Fruit fly (Drosophila melanogaster) whole organism, embryonic: ENCODE measurements around the gene CG12171.
A peak's percentile ranks its signal among the peaks of the same experiment; 100 is the strongest.

ENCODE experiments used
- Aef1 ChIP-seq: fragments of 200-800 bp; sonication (Bioruptor generic); IDR thresholded peaks from 3 replicates; pipeline ENCODE4 v1.3.6; 2022; ENCODE audit warnings: missing biosample characterization, missing genetic modification characterization
- Bdp1 ChIP-seq: fragments of 200-800 bp; sonication (Bioruptor generic); optimal IDR thresholded peaks from 3 replicates; lab custom pipeline; 2016; ENCODE audit warnings: missing biosample characterization, missing genetic modification characterization
- BtbVII ChIP-seq: fragments of 200-800 bp; sonication (Bioruptor generic); optimal IDR thresholded peaks from 3 replicates; lab custom pipeline; 2017; ENCODE audit warnings: missing biosample characterization, mild to moderate bottlenecking, missing genetic modification characterization
- Bteb2 ChIP-seq: fragments of 200-800 bp; sonication (Bioruptor generic); optimal IDR thresholded peaks from 2 replicates; lab custom pipeline; 2016; ENCODE audit warnings: missing biosample characterization, missing genetic modification characterization
- CG10366 ChIP-seq: fragments of 200-800 bp; sonication (Bioruptor generic); IDR thresholded peaks from 2 replicates; pipeline ENCODE4 v1.3.6; 2022; ENCODE audit warnings: missing biosample characterization, missing genetic modification characterization
- CG11247 ChIP-seq: fragments of 200-800 bp; sonication (Bioruptor generic); IDR thresholded peaks from 2 replicates; pipeline ENCODE4 v1.3.6; 2022; ENCODE audit warnings: missing biosample characterization, missing genetic modification characterization
- CG12391 ChIP-seq: fragments of 200-800 bp; sonication (Bioruptor generic); optimal IDR thresholded peaks from 3 replicates; lab custom pipeline; 2018; ENCODE audit warnings: missing biosample characterization, mild to moderate bottlenecking, missing genetic modification characterization, moderate library complexity
- CG13424 ChIP-seq: fragments of 200-800 bp; sonication (Bioruptor generic); optimal IDR thresholded peaks from 2 replicates; lab custom pipeline; 2019; ENCODE audit warnings: missing biosample characterization, mild to moderate bottlenecking, missing genetic modification characterization, moderate library complexity
- CG1529 ChIP-seq: fragments of 200-800 bp; sonication (Bioruptor generic); optimal IDR thresholded peaks from 3 replicates; lab custom pipeline; 2018; ENCODE audit warnings: missing biosample characterization, missing genetic modification characterization
- CG16815 ChIP-seq: fragments of 200-800 bp; sonication (Bioruptor generic); optimal IDR thresholded peaks from 3 replicates; lab custom pipeline; 2017; ENCODE audit warnings: missing biosample characterization, mild to moderate bottlenecking, missing genetic modification characterization
- CG17359 ChIP-seq: fragments of 200-800 bp; sonication (Bioruptor generic); optimal IDR thresholded peaks from 3 replicates; lab custom pipeline; 2018; ENCODE audit warnings: missing biosample characterization, mild to moderate bottlenecking, missing genetic modification characterization, moderate library complexity
- CG18262 ChIP-seq: fragments of 200-800 bp; optimal IDR thresholded peaks from 3 replicates; lab custom pipeline; 2019; ENCODE audit warnings: missing biosample characterization, mild to moderate bottlenecking, missing genetic modification characterization, moderate library complexity
- CG18476 ChIP-seq: fragments of 200-800 bp; sonication (Bioruptor generic); optimal IDR thresholded peaks from 2 replicates; lab custom pipeline; 2016; ENCODE audit warnings: missing biosample characterization, mild to moderate bottlenecking, missing genetic modification characterization
- CG2199 ChIP-seq: fragments of 200-800 bp; sonication (Bioruptor generic); IDR thresholded peaks from 3 replicates; pipeline ENCODE4 v1.3.6; 2022; ENCODE audit warnings: missing biosample characterization, missing genetic modification characterization
- CG2712 ChIP-seq: fragments of 200-800 bp; optimal IDR thresholded peaks from 3 replicates; lab custom pipeline; 2019; ENCODE audit warnings: missing biosample characterization, mild to moderate bottlenecking, missing genetic modification characterization, moderate library complexity
- CG43689 ChIP-seq: fragments of 200-800 bp; sonication (Bioruptor generic); IDR thresholded peaks from 2 replicates; pipeline ENCODE4 v1.3.6; 2022; ENCODE audit warnings: missing biosample characterization, missing genetic modification characterization
- CG6254 ChIP-seq: fragments of 200-800 bp; sonication (Bioruptor generic); optimal IDR thresholded peaks from 3 replicates; lab custom pipeline; 2017; ENCODE audit warnings: mild to moderate bottlenecking, missing biosample characterization, missing genetic modification reagents, missing genetic modification characterization
- CG6689 ChIP-seq: fragments of 200-800 bp; sonication (Bioruptor generic); IDR thresholded peaks from 2 replicates; pipeline ENCODE4 v1.3.6; 2022; ENCODE audit warnings: missing biosample characterization, missing genetic modification characterization
- CG7357 ChIP-seq: fragments of 200-800 bp; sonication (Bioruptor generic); IDR thresholded peaks from 3 replicates; pipeline ENCODE4 v1.3.6; 2022; ENCODE audit warnings: missing biosample characterization, missing genetic modification characterization
- CG7928 ChIP-seq: fragments of 200-800 bp; sonication (Bioruptor generic); optimal IDR thresholded peaks from 2 replicates; lab custom pipeline; 2017; ENCODE audit warnings: missing biosample characterization, mild to moderate bottlenecking, missing genetic modification characterization
- CG9609 ChIP-seq: fragments of 200-800 bp; sonication (Bioruptor generic); optimal IDR thresholded peaks from 3 replicates; lab custom pipeline; 2016; ENCODE audit warnings: missing biosample characterization, missing genetic modification characterization
- CTCF ChIP-seq: fragments of 200-800 bp; sonication (Bioruptor generic); optimal IDR thresholded peaks from 2 replicates; lab custom pipeline; 2017; ENCODE audit warnings: missing biosample characterization, mild to moderate bottlenecking, missing genetic modification characterization, moderate library complexity
- D19A ChIP-seq: fragments of 200-800 bp; optimal IDR thresholded peaks from 3 replicates; lab custom pipeline; 2019; ENCODE audit warnings: missing biosample characterization, mild to moderate bottlenecking, missing genetic modification characterization, moderate library complexity
- Dref ChIP-seq: fragments of 200-800 bp; sonication (Bioruptor generic); IDR thresholded peaks from 2 replicates; pipeline ENCODE4 v1.3.6; 2022; ENCODE audit warnings: missing biosample characterization, missing genetic modification characterization
- ERR ChIP-seq: fragments of 200-800 bp; sonication (Bioruptor generic); optimal IDR thresholded peaks from 2 replicates; lab custom pipeline; 2016; ENCODE audit warnings: missing biosample characterization, missing genetic modification characterization
- H2.0 ChIP-seq: fragments of 200-800 bp; sonication (Bioruptor generic); IDR thresholded peaks from 2 replicates; pipeline ENCODE4 v1.3.6; 2022; ENCODE audit warnings: missing biosample characterization, missing genetic modification characterization
- Hand ChIP-seq: fragments of 200-800 bp; sonication (Bioruptor generic); optimal IDR thresholded peaks from 2 replicates; lab custom pipeline; 2017; ENCODE audit warnings: mild to moderate bottlenecking, missing biosample characterization, missing genetic modification reagents, missing genetic modification characterization
- Hmr ChIP-seq: fragments of 200-800 bp; sonication (Bioruptor generic); optimal IDR thresholded peaks from 3 replicates; lab custom pipeline; 2017; ENCODE audit warnings: mild to moderate bottlenecking, missing biosample characterization, missing genetic modification reagents, missing genetic modification characterization
- Lim3 ChIP-seq: fragments of 200-800 bp; sonication (Bioruptor generic); IDR thresholded peaks from 2 replicates; pipeline ENCODE4 v1.3.6; 2022; ENCODE audit warnings: missing biosample characterization, missing genetic modification characterization
- MBD-R2 ChIP-seq: fragments of 200-800 bp; sonication (Bioruptor generic); IDR thresholded peaks from 2 replicates; pipeline ENCODE4 v1.3.6; 2022; ENCODE audit warnings: missing biosample characterization, missing genetic modification characterization
- MESR4 ChIP-seq: fragments of 200-800 bp; sonication (Bioruptor generic); optimal IDR thresholded peaks from 2 replicates; lab custom pipeline; 2018; ENCODE audit warnings: missing biosample characterization, mild to moderate bottlenecking, missing genetic modification characterization, moderate library complexity
- Trl ChIP-seq, 3 experiments: fragments of >200 bp in 2 of 3; fragments of 200-800 bp in 1 of 3; sonication (Bioruptor generic) in 1 of 3; optimal IDR thresholded peaks; 2 replicates in 1 of 3; 3 replicates in 2 of 3; lab custom pipeline; 2016 to 2017; ENCODE audit warnings: missing biosample characterization in 1 of 3, missing genetic modification characterization in 1 of 3
- Usf ChIP-seq: fragments of 200-800 bp; sonication (Bioruptor generic); optimal IDR thresholded peaks from 2 replicates; lab custom pipeline; 2017; ENCODE audit warnings: missing genotype, missing biosample characterization, missing genetic modification characterization
- ash1 ChIP-seq: fragments of 200-800 bp; sonication (Bioruptor generic); optimal IDR thresholded peaks from 2 replicates; lab custom pipeline; 2018; ENCODE audit warnings: missing biosample characterization, mild to moderate bottlenecking, missing genetic modification characterization
- da ChIP-seq: fragments of 200-800 bp; sonication (Bioruptor generic); optimal IDR thresholded peaks from 2 replicates; lab custom pipeline; 2016; ENCODE audit warnings: missing biosample characterization, missing genetic modification characterization
- dm ChIP-seq: fragments of 200-800 bp; sonication (Bioruptor generic); optimal IDR thresholded peaks from 3 replicates; lab custom pipeline; 2016; ENCODE audit warnings: missing biosample characterization, missing genetic modification characterization
- eve ChIP-seq, 2 experiments: fragments of >200 bp; optimal IDR thresholded peaks; 2 replicates each; lab custom pipeline; 2017; ENCODE audit warnings: missing biosample characterization in 2 of 2, missing genetic modification characterization in 2 of 2
- gem ChIP-seq: fragments of 200-800 bp; sonication (Bioruptor generic); optimal IDR thresholded peaks from 2 replicates; lab custom pipeline; 2019; ENCODE audit warnings: missing biosample characterization, mild to moderate bottlenecking, missing genetic modification characterization, moderate library complexity
- gt ChIP-seq: fragments of 200-800 bp; sonication (Bioruptor generic); IDR thresholded peaks from 2 replicates; pipeline ENCODE4 v1.3.6; 2022; ENCODE audit warnings: missing biosample characterization, missing genetic modification characterization
- h ChIP-seq: fragments of >200 bp; optimal IDR thresholded peaks from 2 replicates; lab custom pipeline; 2017
- ham ChIP-seq: fragments of 200-800 bp; sonication (Bioruptor generic); IDR thresholded peaks from 2 replicates; pipeline ENCODE4 v1.3.6; 2022; ENCODE audit warnings: missing biosample characterization, missing genetic modification characterization
- hth ChIP-seq: fragments of >200 bp; optimal IDR thresholded peaks from 2 replicates; lab custom pipeline; 2017; ENCODE audit warnings: inconsistent platforms
- inv ChIP-seq: fragments of 200-800 bp; sonication (Bioruptor generic); IDR thresholded peaks from 2 replicates; pipeline ENCODE4 v1.3.6; 2022; ENCODE audit warnings: missing biosample characterization, missing genetic modification characterization; ENCODE audit not compliant: partially characterized antibody
- jumu ChIP-seq: fragments of 200-800 bp; sonication (Bioruptor generic); optimal IDR thresholded peaks from 3 replicates; lab custom pipeline; 2016; ENCODE audit warnings: missing biosample characterization, missing genetic modification characterization
- nau ChIP-seq: fragments of 200-800 bp; sonication (Bioruptor generic); optimal IDR thresholded peaks from 3 replicates; lab custom pipeline; 2017; ENCODE audit warnings: missing biosample characterization, mild to moderate bottlenecking, missing genetic modification characterization, missing genetic modification reagents
- oc ChIP-seq: fragments of 200-800 bp; sonication (Bioruptor generic); optimal IDR thresholded peaks from 2 replicates; lab custom pipeline; 2018; ENCODE audit warnings: missing biosample characterization, mild to moderate bottlenecking, missing genetic modification characterization, moderate library complexity
- odd ChIP-seq: fragments of 200-800 bp; sonication (Bioruptor generic); optimal IDR thresholded peaks from 2 replicates; lab custom pipeline; 2017; ENCODE audit warnings: missing biosample characterization, mild to moderate bottlenecking, missing genetic modification characterization
- pnt ChIP-seq: fragments of 200-800 bp; sonication (Bioruptor generic); optimal IDR thresholded peaks from 3 replicates; lab custom pipeline; 2016; ENCODE audit warnings: missing biosample characterization, missing genetic modification characterization
- so ChIP-seq: fragments of 200-800 bp; sonication (Bioruptor generic); IDR thresholded peaks from 3 replicates; pipeline ENCODE4 v1.3.6; 2022; ENCODE audit warnings: missing biosample characterization, missing genetic modification characterization
- tap ChIP-seq: fragments of 200-800 bp; optimal IDR thresholded peaks from 3 replicates; lab custom pipeline; 2019; ENCODE audit warnings: missing biosample characterization, mild to moderate bottlenecking, missing genetic modification characterization, moderate library complexity
- wdn ChIP-seq: fragments of 200-800 bp; sonication (Bioruptor generic); IDR thresholded peaks from 2 replicates; pipeline ENCODE4 v1.3.6; 2022; ENCODE audit warnings: missing biosample characterization, missing genetic modification characterization

Gene CG12171

DNA sequence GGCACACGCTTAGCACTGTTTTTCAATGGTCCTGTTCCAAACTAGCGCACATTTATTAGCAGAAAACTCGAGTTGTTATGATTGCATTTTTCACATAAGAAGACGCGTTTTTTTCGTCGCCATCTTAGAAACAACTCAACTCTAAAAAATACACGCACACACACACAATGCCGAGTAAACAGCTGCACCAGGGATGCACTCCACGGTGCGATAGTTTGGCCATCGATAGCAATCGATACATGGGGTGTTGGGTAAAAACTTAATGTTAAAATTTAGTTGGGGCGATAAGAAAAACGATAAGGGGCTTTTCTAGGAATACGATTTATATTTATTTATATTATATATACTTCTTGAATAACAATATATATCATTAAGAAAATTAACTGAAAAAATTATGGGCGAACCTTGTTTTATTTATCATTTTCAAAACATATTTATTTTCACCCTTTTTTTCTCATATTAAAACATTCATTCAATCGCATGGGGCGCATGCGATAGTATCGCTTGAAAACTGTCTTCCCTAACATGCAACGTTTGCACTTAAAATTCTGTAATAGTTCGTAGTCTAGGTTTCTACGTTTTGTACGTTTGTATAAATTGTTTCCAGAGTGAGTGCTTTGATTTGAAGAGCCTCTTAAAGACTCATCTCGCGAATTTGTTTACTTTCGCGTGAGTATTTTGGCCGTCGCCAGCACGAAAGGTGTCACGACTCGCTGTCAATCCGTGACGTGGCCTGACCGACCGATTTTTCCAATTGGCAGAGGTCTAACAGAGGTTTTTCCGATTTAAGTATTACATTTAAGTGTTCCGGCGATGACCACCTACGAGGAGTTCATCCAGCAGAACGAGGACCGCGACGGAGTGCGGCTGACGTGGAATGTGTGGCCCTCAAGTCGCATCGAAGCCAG, 15.4 kb downstream of the CG12171 start, which contains the start of the genes MTA1-like and Sec23 (continued):
- TF ChIP-seq Trl (optimal IDR thresholded peaks at IDR 0.05; lab: Kevin White, UChicago) = no peak
- peak; percentile 14 for TF ChIP-seq Trl (GFP tag; optimal IDR thresholded peaks at IDR 0.05; lab: Kevin White, UChicago)
- TF ChIP-seq MESR4 (GFP tag; lab: Kevin White, UChicago) = peak; percentile 86
- TF ChIP-seq jumu (GFP tag; lab: Kevin White, UChicago) = no peak
- TF ChIP-seq CG10366 (GFP tag; lab: Robert Waterston, UW) = no peak; the same call in 1 of the 2 replicates
- no peak for TF ChIP-seq Lim3
- TF ChIP-seq inv = peak; percentile 96
- TF ChIP-seq Hmr (GFP tag; lab: Kevin White, UChicago) = peak; percentile 61
- TF ChIP-seq da (GFP tag; lab: Kevin White, UChicago) = no peak
- no peak for TF ChIP-seq BtbVII (GFP tag; lab: Kevin White, UChicago)
- no peak for TF ChIP-seq Hand
- TF ChIP-seq CG6689 (GFP tag; lab: Robert Waterston, UW) = peak; percentile 77
- TF ChIP-seq gt (GFP tag; lab: Robert Waterston, UW) = no peak
- TF ChIP-seq CTCF (GFP tag; lab: Kevin White, UChicago) = peak; percentile 35
- TF ChIP-seq CG43689 (GFP tag; lab: Robert Waterston, UW) = no peak
- no peak for TF ChIP-seq pnt
- peak; percentile 16 for TF ChIP-seq CG17359 (tag; lab: Kevin White, UChicago)
- peak; percentile 68 for TF ChIP-seq CG13424 (tag; lab: Kevin White, UChicago)
- no peak for TF ChIP-seq Bdp1 (GFP tag; lab: Kevin White, UChicago)
- no peak for TF ChIP-seq nau (GFP tag; lab: Kevin White, UChicago)
- no peak for TF ChIP-seq H2.0 (GFP tag; lab: Robert Waterston, UW)
- no peak for TF ChIP-seq ERR
- TF ChIP-seq CG9609 = peak; percentile 22
- TF ChIP-seq dm (GFP tag; lab: Kevin White, UChicago) = peak; percentile 36
- no peak for TF ChIP-seq ash1 (GFP tag; lab: Kevin White, UChicago)
- TF ChIP-seq D19A = peak; percentile 36
- no peak for TF ChIP-seq eve (GFP tag; optimal IDR thresholded peaks at IDR 0.05; lab: Kevin White, UChicago)
- TF ChIP-seq h (lab: Kevin White, UChicago) = no peak
- TF ChIP-seq gem (tag; lab: Kevin White, UChicago) = peak; percentile 76
- TF ChIP-seq Usf = peak; percentile 6
- no peak for TF ChIP-seq CG7357 (GFP tag; lab: Robert Waterston, UW)
- no peak for TF ChIP-seq so (GFP tag; lab: Robert Waterston, UW)
- peak; percentile 69 for TF ChIP-seq CG2712 (tag; lab: Kevin White, UChicago)
- peak; percentile 78 for TF ChIP-seq CG12391
- peak; percentile 91 for TF ChIP-seq CG7928 (GFP tag; lab: Kevin White, UChicago)
- no peak for TF ChIP-seq CG11247
- TF ChIP-seq tap (tag; lab: Kevin White, UChicago) = peak; percentile 46
- TF ChIP-seq Bteb2 (GFP tag; lab: Kevin White, UChicago) = no peak
- TF ChIP-seq CG6254 (GFP tag; lab: Kevin White, UChicago) = no peak
- TF ChIP-seq ham = no peak
- no peak for TF ChIP-seq hth
- TF ChIP-seq wdn (GFP tag; lab: Robert Waterston, UW) = no peak
- no peak for TF ChIP-seq CG2199 (GFP tag; lab: Robert Waterston, UW)
- TF ChIP-seq CG16815 (GFP tag; lab: Kevin White, UChicago) = peak; percentile 38
- TF ChIP-seq Aef1 (GFP tag; lab: Robert Waterston, UW) = no peak; the same call in 2 of the 3 replicates
- peak; percentile 82 for TF ChIP-seq Dref (GFP tag; lab: Robert Waterston, UW)
- TF ChIP-seq oc (tag; lab: Kevin White, UChicago) = no peak
- peak; percentile 22; the same call in 1 of the 2 replicates for TF ChIP-seq MBD-R2 (GFP tag; lab: Robert Waterston, UW)
- no peak for TF ChIP-seq odd
- peak; percentile 14 for TF ChIP-seq CG1529 (GFP tag; lab: Kevin White, UChicago)
- peak; percentile 11 for TF ChIP-seq CG18476 (GFP tag; lab: Kevin White, UChicago)
- peak; percentile 75 for TF ChIP-seq CG18262 (tag; lab: Kevin White, UChicago)
